Fruit fly (Drosophila melanogaster) whole organism, adult: ENCODE measurements around the gene CycK.

ENCODE experiments used
- CG1620 ChIP-seq: fragments of 200-800 bp; sonication (Bioruptor generic); optimal IDR thresholded peaks from 2 replicates; lab custom pipeline; 2016; ENCODE audit warnings: missing biosample characterization, missing genetic modification characterization
- kay ChIP-seq: fragments of 200-800 bp; sonication (Bioruptor generic); peaks from one replicate; lab custom pipeline; 2016; ENCODE audit warnings: missing biosample characterization, missing genetic modification characterization, borderline replicate concordance
- pad ChIP-seq: fragments of 200-800 bp; sonication (Bioruptor generic); optimal IDR thresholded peaks from 3 replicates; lab custom pipeline; 2017; ENCODE audit warnings: missing biosample characterization, missing genetic modification characterization, mild to moderate bottlenecking, moderate library complexity, missing genetic modification reagents

- TF ChIP-seq pad (GFP tag; lab: Kevin White, UChicago) (no peak), CG1620 (GFP tag; lab: Kevin White, UChicago) (peak; percentile 35), kay (peak; percentile 13)
These were observed 1.3 kb upstream of the CycK start, which contains the start of gene CG42748 for dm6 chr2L:22131171-22131675.
